Worm (Caenorhabditis elegans) whole organism, dauer: ENCODE results near the gene pnk-4.

ENCODE experiments used
- unc-62 ChIP-seq: sonication (generic microtip); optimal IDR thresholded peaks from 2 replicates; lab custom pipeline; 2017; ENCODE audit warnings: missing biosample characterization, missing genetic modification reagents, missing genetic modification characterization

The pnk-4 gene

ce11 chrX:5085465-5085864 lies 2.2 kb upstream of the pnk-4 start:
- no peak for TF ChIP-seq unc-62

DNA sequence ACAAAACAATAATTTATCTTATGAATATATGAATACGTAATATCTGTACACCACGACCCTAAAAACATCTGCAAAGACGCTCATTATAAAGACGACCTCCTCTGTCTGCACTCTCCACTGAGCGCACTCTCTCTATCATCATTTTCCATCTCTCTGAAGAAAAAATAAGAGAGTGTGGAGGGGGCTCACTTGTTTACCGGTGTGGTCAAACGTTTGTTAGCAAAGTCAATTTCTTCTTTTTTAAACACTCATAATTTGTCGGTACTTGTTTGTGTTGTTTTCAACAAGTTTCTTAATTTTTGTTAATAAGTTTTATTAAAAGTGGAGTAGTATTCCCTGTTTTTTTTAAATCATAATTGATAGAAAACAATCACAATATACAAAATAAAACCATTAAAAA lies 1.4 kb upstream of the pnk-4 start:
- TF ChIP-seq unc-62 = no peak

DNA sequence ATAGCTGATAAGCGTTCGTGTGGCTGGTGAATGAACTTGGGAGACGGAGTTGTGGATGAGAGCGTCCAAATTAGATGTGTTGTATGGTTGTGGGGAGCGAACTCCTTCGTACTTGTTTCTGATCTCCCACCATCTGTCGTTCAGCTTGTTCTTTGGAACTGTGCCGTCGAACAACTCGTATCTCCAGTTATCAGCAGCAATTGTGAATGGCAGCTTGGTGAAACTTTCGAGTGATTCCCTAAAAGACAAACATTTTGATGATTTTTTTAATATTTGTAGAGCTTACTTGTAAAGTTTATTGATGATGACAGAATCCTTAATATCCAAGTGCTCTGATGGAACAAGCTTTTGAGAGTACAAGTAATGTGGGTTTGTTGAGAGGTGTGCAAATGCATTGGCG lies 6.4 kb downstream of the pnk-4 start:
- TF ChIP-seq unc-62 = no peak

- TF ChIP-seq unc-62 = no peak
Observed at ce11 chrX:5096967-5097366, 9.3 kb downstream of the pnk-4 start, which contains the start of gene acn-1. Gene acn-1 (minus strand): TSS chrX:5097067.

ce11 chrX:5098935-5099334 lies 11.3 kb downstream of the pnk-4 start:
- TF ChIP-seq unc-62 = no peak

- TF ChIP-seq unc-62 = no peak
Observed at ce11 chrX:5100738-5101379, 13.2 kb downstream of the pnk-4 start, which contains the start of gene vit-2. Gene vit-2 (plus strand): TSS chrX:5101042.

DNA sequence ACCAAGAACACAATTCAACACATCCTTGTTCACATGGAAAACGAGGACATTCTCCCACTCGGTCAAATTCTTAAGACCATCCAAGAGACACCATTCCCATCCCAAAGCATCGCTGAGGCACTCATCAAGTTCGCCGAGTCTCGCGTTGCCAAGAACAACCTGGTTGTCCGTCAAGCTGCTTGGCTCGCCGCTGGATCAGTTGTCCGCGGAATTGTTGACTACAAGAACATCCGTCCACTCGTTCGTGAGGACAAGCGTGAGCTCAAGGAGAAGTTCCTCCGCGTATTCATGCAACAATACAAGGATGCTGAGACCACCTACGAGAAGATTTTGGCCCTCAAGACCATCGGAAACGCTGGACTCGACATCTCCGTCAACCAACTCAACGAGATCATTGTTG lies 14.7 kb downstream of the pnk-4 start:
- TF ChIP-seq unc-62 = no peak

- no peak for TF ChIP-seq unc-62
Observed at ce11 chrX:5103422-5103821, 15.8 kb downstream of the pnk-4 start.

- no peak for TF ChIP-seq unc-62
Observed at ce11 chrX:5105703-5106102, 18.1 kb downstream of the pnk-4 start.

DNA sequence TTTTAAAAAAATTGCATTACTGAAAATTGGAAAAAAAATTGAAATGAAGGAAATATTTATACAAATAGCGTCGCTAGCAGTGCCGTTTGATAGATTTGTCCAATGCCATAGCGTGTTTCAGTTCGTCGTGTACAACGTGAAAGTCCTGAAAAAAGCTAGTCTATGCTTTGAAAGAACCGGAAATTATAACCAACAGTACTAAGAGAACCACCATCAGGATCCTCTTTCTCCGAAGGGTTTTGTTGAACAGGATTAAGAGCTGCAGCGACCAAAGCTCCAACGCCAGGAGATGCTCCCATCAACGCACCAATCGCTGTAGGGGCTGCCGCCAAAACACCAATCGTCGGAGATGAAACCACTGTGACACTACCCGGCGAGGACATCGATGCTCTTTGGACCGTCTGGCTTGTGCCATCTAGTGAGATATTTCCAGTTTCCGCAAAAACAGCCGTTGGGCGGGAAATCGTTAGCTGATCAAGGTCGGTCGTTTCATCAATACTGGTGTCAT lies 18.6 kb downstream of the pnk-4 start:
- no peak for TF ChIP-seq unc-62

- TF ChIP-seq unc-62 = no peak
Observed at ce11 chrX:5106942-5107341, 19.3 kb downstream of the pnk-4 start, which contains the start of gene C42D8.9. Gene C42D8.9 (minus strand): TSS chrX:5107042.

DNA sequence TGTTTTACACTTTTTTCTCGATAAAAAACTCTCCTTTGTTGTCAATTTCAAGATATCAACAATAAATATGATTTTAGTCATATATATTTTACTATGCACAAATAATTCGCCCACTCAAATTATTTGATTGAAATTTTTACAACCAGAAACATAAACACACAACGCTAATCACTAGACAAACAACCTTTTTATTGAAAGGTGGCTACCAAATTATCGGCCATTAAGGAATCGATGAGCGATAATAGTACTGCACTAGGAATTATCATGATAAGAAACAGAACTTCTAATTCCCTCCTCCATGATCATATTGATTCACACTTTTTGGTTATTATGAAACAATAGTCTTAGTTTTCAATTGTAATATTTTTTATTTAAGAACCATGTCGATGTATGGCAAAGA lies 21.5 kb downstream of the pnk-4 start, which contains the start of gene C42D8.1:
Gene C42D8.1, plus strand, starts transcription at position 377 of the 400 bp plus-strand sequence.
- TF ChIP-seq unc-62 = no peak

DNA sequence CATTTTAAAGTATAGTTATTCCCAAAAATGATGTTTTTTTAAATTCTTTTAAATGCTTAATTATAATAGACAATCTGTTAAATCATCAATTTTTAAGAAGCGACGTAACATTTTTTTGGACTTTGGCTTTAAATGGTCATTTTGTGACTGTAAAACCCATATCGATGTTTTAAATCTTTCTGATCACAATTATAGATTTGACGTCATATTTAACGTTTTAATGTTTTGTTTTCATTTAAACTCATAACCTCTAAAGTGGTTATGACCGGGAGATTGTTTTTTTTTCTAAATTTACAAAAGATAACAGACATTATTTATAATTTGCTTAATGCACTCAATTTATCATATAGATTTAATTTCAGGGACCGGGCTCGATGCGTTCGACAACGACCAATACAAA lies 24.3 kb downstream of the pnk-4 start:
- TF ChIP-seq unc-62 = no peak

DNA sequence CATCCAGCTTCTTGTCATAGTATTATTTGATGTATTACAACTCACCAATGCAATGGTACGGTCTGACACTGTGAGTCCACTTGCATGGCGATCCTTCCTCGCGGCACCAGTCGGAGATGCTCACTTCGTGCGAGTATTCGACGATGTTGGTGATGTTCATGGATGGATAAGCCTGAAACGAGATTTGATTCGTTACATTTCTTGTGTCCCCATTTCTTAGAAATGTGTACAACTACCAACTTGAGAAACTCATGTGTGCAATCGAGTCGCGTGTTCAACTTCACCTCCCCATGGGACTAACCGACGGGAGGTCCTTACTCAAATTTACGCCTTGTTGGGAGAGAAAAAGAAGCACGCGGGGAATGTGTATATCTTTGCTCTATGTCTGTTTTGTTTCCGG lies 27.9 kb downstream of the pnk-4 start:
- TF ChIP-seq unc-62 = no peak

- no peak for TF ChIP-seq unc-62
Observed at ce11 chrX:5116180-5116579, 28.5 kb downstream of the pnk-4 start.

DNA sequence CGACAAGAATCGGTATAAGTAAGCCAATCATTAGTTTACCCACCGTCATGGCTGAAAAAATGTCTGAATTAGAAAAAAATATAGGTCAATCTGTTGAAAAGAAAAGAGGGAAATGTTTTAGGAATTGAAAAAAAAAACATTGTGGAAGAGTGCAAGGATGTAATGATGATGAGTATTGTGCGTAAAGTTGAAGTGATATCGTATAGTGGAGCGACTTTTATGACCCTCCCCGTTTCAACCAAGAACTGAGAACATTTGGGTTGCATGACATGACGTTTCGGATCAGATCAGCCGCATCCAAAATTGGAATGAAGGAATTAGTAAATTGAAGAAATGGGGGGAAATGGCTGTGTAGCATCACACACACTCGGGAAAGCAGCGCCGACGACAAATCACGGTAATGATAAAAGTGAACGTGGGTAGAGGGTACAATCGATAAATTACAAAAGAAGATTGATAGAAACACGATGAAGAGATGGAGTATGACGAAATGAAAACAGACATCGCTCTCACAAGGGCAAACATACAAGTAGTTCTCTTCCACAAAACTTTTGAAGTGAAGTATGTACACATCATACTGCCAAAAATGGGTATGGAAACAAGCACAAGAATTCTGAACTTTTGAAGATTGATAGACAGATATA lies 29.3 kb downstream of the pnk-4 start, which contains the start of gene apl-1:
Gene apl-1, minus strand, starts transcription at position 51 of the 644 bp plus-strand sequence.
- TF ChIP-seq unc-62 = no peak

- TF ChIP-seq unc-62 = no peak
Observed at ce11 chrX:5117571-5117970, 29.9 kb downstream of the pnk-4 start.

DNA sequence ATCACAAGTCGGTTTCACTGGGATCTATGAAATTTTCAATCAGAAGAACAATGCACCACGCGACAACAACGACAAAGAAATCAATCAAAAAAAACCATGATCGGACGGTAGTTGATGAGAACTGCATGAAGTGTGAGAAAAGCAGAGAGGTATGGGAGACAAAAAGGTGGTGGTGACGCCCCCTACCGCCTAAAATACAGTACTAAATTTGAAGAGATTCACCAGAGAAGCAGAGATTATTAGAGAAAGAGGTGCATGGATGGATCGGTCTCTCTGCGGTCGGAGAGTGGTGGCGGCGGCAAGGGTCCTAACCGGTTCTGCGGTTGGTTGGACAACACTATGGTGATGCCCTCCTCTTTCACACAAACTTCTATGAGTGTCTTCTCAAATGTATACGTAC lies 31.6 kb downstream of the pnk-4 start:
- no peak for TF ChIP-seq unc-62
